Worm (Caenorhabditis elegans) whole organism, late embryonic: ENCODE results near the gene gfi-3.

ENCODE experiments used
- C08G9.2 ChIP-seq: sonication (generic microtip); optimal IDR thresholded peaks from 2 replicates; lab custom pipeline; 2016; ENCODE audit warnings: mild to moderate bottlenecking, missing genetic modification characterization, moderate library complexity, missing compliant biosample characterization
- C38D4.7 ChIP-seq: fragments of 200-800 bp; sonication (Bioruptor generic); optimal IDR thresholded peaks from 2 replicates; lab custom pipeline; 2018; ENCODE audit warnings: mild to moderate bottlenecking, missing genetic modification characterization, moderate library complexity, missing compliant biosample characterization
- F13H6.1 ChIP-seq: sonication (generic microtip); optimal IDR thresholded peaks from 2 replicates; lab custom pipeline; 2016; ENCODE audit warnings: missing genetic modification characterization, missing compliant biosample characterization
- K09A11.1 ChIP-seq: sonication (generic microtip); optimal IDR thresholded peaks from 2 replicates; lab custom pipeline; 2017; ENCODE audit warnings: antibody characterized with exemption, mild to moderate bottlenecking, missing genetic modification characterization, missing compliant biosample characterization; ENCODE audit not compliant: insufficient read depth
- Y22D7AL.16 ChIP-seq: sonication (generic microtip); optimal IDR thresholded peaks from 2 replicates; lab custom pipeline; 2016; ENCODE audit warnings: missing genetic modification characterization, missing compliant biosample characterization
- ahr-1 ChIP-seq: sonication (generic microtip); optimal IDR thresholded peaks from 2 replicates; lab custom pipeline; 2016; ENCODE audit warnings: missing genetic modification characterization, missing compliant biosample characterization
- ama-1 ChIP-seq: fragments of 150-350 bp; optimal IDR thresholded peaks from 2 replicates; lab custom pipeline; 2014
- ceh-14 ChIP-seq: sonication (generic microtip); optimal IDR thresholded peaks from 2 replicates; lab custom pipeline; 2016; ENCODE audit warnings: missing genotype, missing genetic modification characterization, missing compliant biosample characterization
- ceh-18 ChIP-seq: sonication (generic microtip); optimal IDR thresholded peaks from 2 replicates; lab custom pipeline; 2016; ENCODE audit warnings: missing genetic modification characterization, missing compliant biosample characterization
- ceh-22 ChIP-seq: sonication (generic microtip); optimal IDR thresholded peaks from 2 replicates; lab custom pipeline; 2017; ENCODE audit warnings: missing biosample characterization, missing genetic modification characterization
- ceh-30 ChIP-seq: fragments of 150-350 bp; optimal IDR thresholded peaks from 2 replicates; lab custom pipeline; 2014; ENCODE audit warnings: missing biosample characterization, missing genetic modification characterization
- ceh-34 ChIP-seq: sonication (generic microtip); optimal IDR thresholded peaks from 2 replicates; lab custom pipeline; 2016; ENCODE audit warnings: mild to moderate bottlenecking, missing genetic modification characterization, missing compliant biosample characterization
- ceh-45 ChIP-seq: fragments of 200-800 bp; sonication (Bioruptor generic); IDR thresholded peaks from 2 replicates; pipeline ENCODE4 v1.3.6; 2022; ENCODE audit warnings: missing genetic modification reagents, missing genetic modification characterization, missing compliant biosample characterization
- ceh-48 ChIP-seq: sonication (generic microtip); optimal IDR thresholded peaks from 2 replicates; lab custom pipeline; 2016; ENCODE audit warnings: missing genetic modification characterization, inconsistent platforms, missing compliant biosample characterization
- ceh-9 ChIP-seq: sonication (generic microtip); optimal IDR thresholded peaks from 2 replicates; lab custom pipeline; 2016; ENCODE audit warnings: mild to moderate bottlenecking, missing genetic modification characterization, inconsistent platforms, missing compliant biosample characterization
- dve-1 ChIP-seq: sonication (generic microtip); optimal IDR thresholded peaks from 2 replicates; lab custom pipeline; 2017; ENCODE audit warnings: antibody characterized with exemption, mild to moderate bottlenecking, missing genetic modification characterization, missing compliant biosample characterization
- elt-2 ChIP-seq: sonication (generic microtip); optimal IDR thresholded peaks from 2 replicates; lab custom pipeline; 2016; ENCODE audit warnings: missing genetic modification reagents, missing genetic modification characterization, missing compliant biosample characterization
- elt-4 ChIP-seq: sonication (generic microtip); optimal IDR thresholded peaks from 2 replicates; lab custom pipeline; 2016; ENCODE audit warnings: missing genetic modification characterization, missing compliant biosample characterization
- eyg-1 ChIP-seq: sonication (generic microtip); optimal IDR thresholded peaks from 2 replicates; lab custom pipeline; 2016; ENCODE audit warnings: missing genotype, missing genetic modification characterization, missing compliant biosample characterization
- fax-1 ChIP-seq: sonication (generic microtip); optimal IDR thresholded peaks from 2 replicates; lab custom pipeline; 2016; ENCODE audit warnings: missing genotype, missing genetic modification characterization, missing compliant biosample characterization
- fkh-10 ChIP-seq: fragments of 150-350 bp; optimal IDR thresholded peaks from 2 replicates; lab custom pipeline; 2014; ENCODE audit warnings: missing biosample characterization, missing genetic modification reagents, missing genetic modification characterization
- fkh-6 ChIP-seq: sonication (generic microtip); optimal IDR thresholded peaks from 2 replicates; lab custom pipeline; 2016; ENCODE audit warnings: missing genetic modification characterization, missing compliant biosample characterization
- hlh-30 ChIP-seq: sonication (generic microtip); optimal IDR thresholded peaks from 2 replicates; lab custom pipeline; 2017; ENCODE audit warnings: antibody characterized with exemption, missing genetic modification characterization, missing compliant biosample characterization; ENCODE audit not compliant: insufficient read depth
- hlh-6 ChIP-seq: sonication (generic microtip); optimal IDR thresholded peaks from 2 replicates; lab custom pipeline; 2016; ENCODE audit warnings: missing genotype, missing genetic modification characterization, missing compliant biosample characterization
- hlh-8 ChIP-seq: sonication (generic microtip); optimal IDR thresholded peaks from 2 replicates; lab custom pipeline; 2016; ENCODE audit warnings: missing genotype, missing genetic modification characterization, missing compliant biosample characterization
- lim-6 ChIP-seq: sonication (generic microtip); optimal IDR thresholded peaks from 2 replicates; lab custom pipeline; 2016; ENCODE audit warnings: missing genetic modification characterization, missing compliant biosample characterization
- lin-11 ChIP-seq: fragments of 200-800 bp; sonication (Bioruptor generic); optimal IDR thresholded peaks from 2 replicates; lab custom pipeline; 2018; ENCODE audit warnings: mild to moderate bottlenecking, missing genetic modification characterization, missing compliant biosample characterization
- madf-2 ChIP-seq: sonication (generic microtip); optimal IDR thresholded peaks from 2 replicates; lab custom pipeline; 2017; ENCODE audit warnings: missing genetic modification characterization, missing compliant biosample characterization
- nhr-11 ChIP-seq: fragments of 150-350 bp; optimal IDR thresholded peaks from 2 replicates; lab custom pipeline; 2014; ENCODE audit warnings: missing biosample characterization, missing genetic modification characterization
- npax-4 ChIP-seq: sonication (generic microtip); optimal IDR thresholded peaks from 2 replicates; lab custom pipeline; 2016; ENCODE audit warnings: missing genetic modification characterization, missing compliant biosample characterization
- odd-2 ChIP-seq: sonication (generic microtip); optimal IDR thresholded peaks from 2 replicates; lab custom pipeline; 2017; ENCODE audit warnings: antibody characterized with exemption, mild to moderate bottlenecking, missing genetic modification characterization, missing compliant biosample characterization
- pax-1 ChIP-seq: fragments of 150-350 bp; optimal IDR thresholded peaks from 2 replicates; lab custom pipeline; 2014; ENCODE audit warnings: missing biosample characterization, missing genetic modification characterization
- pha-4 ChIP-seq: fragments of 150-350 bp; optimal IDR thresholded peaks from 2 replicates; lab custom pipeline; 2018; ENCODE audit warnings: missing biosample characterization, missing genetic modification reagents, missing genetic modification characterization
- pqm-1 ChIP-seq: sonication (generic microtip); optimal IDR thresholded peaks from 2 replicates; lab custom pipeline; 2016; ENCODE audit warnings: missing genetic modification characterization, missing compliant biosample characterization
- sox-2 ChIP-seq: fragments of 200-800 bp; sonication (Bioruptor generic); IDR thresholded peaks from 2 replicates; pipeline ENCODE4 v1.3.6; 2022; ENCODE audit warnings: missing genetic modification reagents, missing genetic modification characterization, missing compliant biosample characterization
- sox-4 ChIP-seq: sonication (generic microtip); optimal IDR thresholded peaks from 2 replicates; lab custom pipeline; 2017; ENCODE audit warnings: mild to moderate bottlenecking, missing genetic modification characterization, inconsistent platforms, missing compliant biosample characterization
- syd-9 ChIP-seq: sonication (generic microtip); optimal IDR thresholded peaks from 2 replicates; lab custom pipeline; 2016; ENCODE audit warnings: mild to moderate bottlenecking, missing genetic modification characterization, moderate library complexity, missing compliant biosample characterization
- unc-55 ChIP-seq: sonication (generic microtip); optimal IDR thresholded peaks from 2 replicates; lab custom pipeline; 2017; ENCODE audit warnings: missing biosample characterization, missing genetic modification reagents, missing genetic modification characterization
- unc-86 ChIP-seq: sonication (generic microtip); optimal IDR thresholded peaks from 2 replicates; lab custom pipeline; 2016; ENCODE audit warnings: missing genetic modification characterization, missing compliant biosample characterization

The gfi-3 gene

DNA sequence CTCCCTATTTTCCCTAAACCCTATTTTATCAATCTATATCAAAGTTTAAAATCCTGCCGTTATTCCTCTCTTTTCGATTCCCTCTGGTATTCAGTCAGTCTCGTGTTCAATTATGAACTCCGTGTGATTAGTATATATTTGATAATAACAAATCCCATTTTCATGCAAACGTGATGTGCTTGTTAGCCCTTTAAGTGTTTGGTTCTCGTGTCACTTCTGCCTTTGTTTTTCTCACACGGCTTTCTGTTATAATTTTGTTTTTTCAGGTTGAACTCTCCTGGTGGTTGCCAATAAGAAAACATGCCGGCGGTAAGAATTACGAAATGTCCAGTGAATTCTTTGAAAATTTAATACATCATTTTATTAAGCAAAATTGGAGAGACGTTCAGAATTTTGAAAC, 13.8 kb upstream of the gfi-3 start, which contains the start of gene M163.21:
M163.21 (plus strand) TSS at position 301 of the 400 bp plus-strand sequence.
- TF ChIP-seq sox-4 (tag; lab: Kevin White, UChicago) (no peak), fkh-6 (tag; lab: Kevin White, UChicago) (no peak), pqm-1 (tag; lab: Kevin White, UChicago) (no peak), ahr-1 (no peak), C08G9.2 (tag; lab: Kevin White, UChicago) (no peak), eyg-1 (tag; lab: Kevin White, UChicago) (no peak), ceh-34 (tag; lab: Kevin White, UChicago) (no peak), odd-2 (tag; lab: Kevin White, UChicago) (no peak), Y22D7AL.16 (tag; lab: Kevin White, UChicago) (no peak), sox-2 (no peak), npax-4 (tag; lab: Kevin White, UChicago) (no peak), ama-1 (no peak), ceh-22 (tag; lab: Kevin White, UChicago) (no peak), unc-86 (tag; lab: Kevin White, UChicago) (no peak), ceh-45 (no peak), hlh-8 (tag; lab: Kevin White, UChicago) (no peak), ceh-18 (tag; lab: Kevin White, UChicago) (no peak), C38D4.7 (GFP tag; lab: Kevin White, UChicago) (no peak)
- TF ChIP-seq, all 69 proteins: peak for 0

DNA sequence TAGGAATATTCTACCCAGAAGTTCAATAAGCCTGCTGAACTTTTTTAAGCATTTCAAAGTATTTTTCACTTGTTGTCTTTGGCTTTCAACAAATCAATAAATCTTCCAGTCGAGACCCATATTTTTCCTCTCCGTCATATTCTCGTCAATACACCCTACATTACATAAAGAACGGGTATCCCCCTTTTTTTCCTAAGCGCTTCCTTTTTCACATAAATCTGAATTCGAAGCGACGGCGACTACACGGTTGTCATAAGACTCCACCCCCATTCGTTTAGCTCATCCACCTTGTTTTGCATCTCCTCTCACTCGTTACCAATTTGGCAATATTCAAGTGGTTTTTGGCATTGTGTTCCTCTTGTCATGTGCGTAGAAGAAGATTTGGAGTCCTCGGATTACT, 11.1 kb upstream of the gfi-3 start, which contains the start of gene M163.9:
M163.9 (plus strand) TSS at position 301 of the 400 bp plus-strand sequence.
- TF ChIP-seq pha-4 (tag; lab: Kevin White, UChicago) (no peak), F13H6.1 (tag; lab: Kevin White, UChicago) (no peak), ceh-14 (tag; lab: Kevin White, UChicago) (no peak), dve-1 (tag; lab: Kevin White, UChicago) (no peak), lim-6 (no peak), ama-1 (no peak), pqm-1 (tag; lab: Kevin White, UChicago) (no peak), syd-9 (tag; lab: Kevin White, UChicago) (no peak), ceh-45 (no peak), elt-4 (tag; lab: Kevin White, UChicago) (no peak), Y22D7AL.16 (tag; lab: Kevin White, UChicago) (no peak), C38D4.7 (GFP tag; lab: Kevin White, UChicago) (no peak), ceh-34 (tag; lab: Kevin White, UChicago) (no peak), ceh-9 (tag; lab: Kevin White, UChicago) (no peak), fkh-10 (GFP tag; lab: Kevin White, UChicago) (no peak), unc-86 (tag; lab: Kevin White, UChicago) (no peak)
- TF ChIP-seq, all 69 proteins: peak for 0

- TF ChIP-seq ama-1 (no peak), madf-2 (tag; lab: Kevin White, UChicago) (no peak), lin-11 (no peak), elt-4 (tag; lab: Kevin White, UChicago) (no peak), odd-2 (tag; lab: Kevin White, UChicago) (no peak), pax-1 (tag; lab: Kevin White, UChicago) (no peak), hlh-30 (no peak), C08G9.2 (tag; lab: Kevin White, UChicago) (no peak), Y22D7AL.16 (tag; lab: Kevin White, UChicago) (no peak), syd-9 (tag; lab: Kevin White, UChicago) (no peak), unc-55 (GFP tag; lab: Kevin White, UChicago) (no peak), hlh-6 (tag; lab: Kevin White, UChicago) (no peak), sox-2 (no peak), ceh-14 (tag; lab: Kevin White, UChicago) (no peak), ceh-30 (no peak), nhr-11 (tag; lab: Kevin White, UChicago) (no peak), elt-2 (tag; lab: Kevin White, UChicago) (no peak)
These were observed 9.7 kb upstream of the gfi-3 start, which contains the start of gene M163.10 for ce11 chrX:14470687-14471086. TSS of gene M163.10 (plus strand) at chrX:14470987.

DNA sequence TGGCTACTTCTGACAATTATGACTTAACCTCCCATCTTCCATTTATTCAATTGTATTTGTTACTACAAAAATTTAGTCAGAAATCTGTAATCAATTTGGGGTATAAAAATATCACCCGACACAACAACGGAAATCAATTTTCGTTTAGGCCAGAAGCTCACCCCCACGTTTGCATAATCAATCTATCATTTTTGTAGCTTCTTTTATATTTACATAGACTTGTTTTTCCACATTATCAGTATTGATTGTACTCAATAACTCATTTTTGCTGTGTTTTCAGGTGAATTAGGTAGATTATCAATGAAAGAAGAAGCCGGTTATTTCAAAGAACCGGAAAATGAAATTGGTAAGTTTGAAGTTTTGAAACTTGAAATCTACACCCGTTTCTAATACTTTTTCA, 6.6 kb upstream of the gfi-3 start, which contains the start of gene M163.5:
M163.5 (plus strand) TSS at position 301 of the 400 bp plus-strand sequence.
- TF ChIP-seq K09A11.1 (tag; lab: Kevin White, UChicago) (no peak), ceh-48 (tag; lab: Kevin White, UChicago) (no peak), unc-86 (tag; lab: Kevin White, UChicago) (no peak), fax-1 (tag; lab: Kevin White, UChicago) (no peak), pqm-1 (tag; lab: Kevin White, UChicago) (no peak)
- TF ChIP-seq, all 69 proteins: peak for 0
